Fruit fly (Drosophila melanogaster) whole organism, adult: ENCODE measurements around the gene CG13933.

Experiments
- CG11617 ChIP-seq: fragments of 200-800 bp; sonication (Bioruptor generic); optimal IDR thresholded peaks from 2 replicates; lab custom pipeline; 2017; ENCODE audit warnings: mild to moderate bottlenecking, missing biosample characterization, missing genetic modification reagents, missing genetic modification characterization
- CG12768 ChIP-seq: fragments of 200-800 bp; sonication (Bioruptor generic); optimal IDR thresholded peaks from 2 replicates; lab custom pipeline; 2017; ENCODE audit warnings: missing biosample characterization, missing genetic modification characterization, mild to moderate bottlenecking, moderate library complexity, missing genetic modification reagents
- CG14711 ChIP-seq: fragments of 200-800 bp; sonication (Bioruptor generic); optimal IDR thresholded peaks from 2 replicates; lab custom pipeline; 2018; ENCODE audit warnings: missing biosample characterization, mild to moderate bottlenecking, missing genetic modification characterization, moderate library complexity
- CG1620 ChIP-seq: fragments of 200-800 bp; sonication (Bioruptor generic); optimal IDR thresholded peaks from 2 replicates; lab custom pipeline; 2016; ENCODE audit warnings: missing biosample characterization, missing genetic modification characterization
- CG33017 ChIP-seq: fragments of 200-800 bp; sonication (Bioruptor generic); optimal IDR thresholded peaks from 2 replicates; lab custom pipeline; 2018; ENCODE audit warnings: missing biosample characterization, mild to moderate bottlenecking, missing genetic modification characterization, moderate library complexity
- CG5204 ChIP-seq: fragments of 200-800 bp; sonication (Bioruptor generic); optimal IDR thresholded peaks from 2 replicates; lab custom pipeline; 2016; ENCODE audit warnings: missing biosample characterization, missing genetic modification characterization
- CG7045 ChIP-seq: fragments of 200-800 bp; sonication (Bioruptor generic); optimal IDR thresholded peaks from 2 replicates; lab custom pipeline; 2017; ENCODE audit warnings: missing biosample characterization, mild to moderate bottlenecking, missing genetic modification characterization
- CG7101 ChIP-seq: fragments of 200-800 bp; sonication (Bioruptor generic); optimal IDR thresholded peaks from 2 replicates; lab custom pipeline; 2018; ENCODE audit warnings: missing biosample characterization, mild to moderate bottlenecking, missing genetic modification characterization, moderate library complexity
- Clk ChIP-seq: fragments of 200-800 bp; sonication (Bioruptor generic); optimal IDR thresholded peaks from 2 replicates; lab custom pipeline; 2017; ENCODE audit warnings: missing biosample characterization, missing genetic modification characterization
- Crg-1 ChIP-seq: fragments of 200-800 bp; sonication (Bioruptor generic); optimal IDR thresholded peaks from 2 replicates; lab custom pipeline; 2016; ENCODE audit warnings: missing biosample characterization, missing genetic modification characterization
- Hr96 ChIP-seq: fragments of 200-800 bp; sonication (Bioruptor generic); optimal IDR thresholded peaks from 2 replicates; lab custom pipeline; 2016; ENCODE audit warnings: missing biosample characterization, missing genetic modification characterization
- Mnt ChIP-seq: fragments of 200-800 bp; sonication (Bioruptor generic); optimal IDR thresholded peaks from 2 replicates; lab custom pipeline; 2016; ENCODE audit warnings: missing biosample characterization, mild to moderate bottlenecking, missing genetic modification characterization
- bab1 ChIP-seq: fragments of 200-800 bp; sonication (Bioruptor generic); optimal IDR thresholded peaks from 3 replicates; lab custom pipeline; 2019; ENCODE audit warnings: missing biosample characterization, mild to moderate bottlenecking, missing genetic modification characterization, moderate library complexity
- cic ChIP-seq: fragments of 200-800 bp; sonication (Bioruptor generic); optimal IDR thresholded peaks from 2 replicates; lab custom pipeline; 2017; ENCODE audit warnings: missing biosample characterization, mild to moderate bottlenecking, missing genetic modification characterization, moderate library complexity
- cnc ChIP-seq, 2 experiments: fragments of >200 bp; optimal IDR thresholded peaks; 2 replicates each; lab custom pipeline; 2017
- kay ChIP-seq: fragments of 200-800 bp; sonication (Bioruptor generic); peaks from one replicate; lab custom pipeline; 2016; ENCODE audit warnings: missing biosample characterization, missing genetic modification characterization, borderline replicate concordance
- ovo ChIP-seq: fragments of 200-800 bp; sonication (Bioruptor generic); optimal IDR thresholded peaks from 2 replicates; lab custom pipeline; 2016; ENCODE audit warnings: missing biosample characterization, missing genetic modification characterization
- pad ChIP-seq: fragments of 200-800 bp; sonication (Bioruptor generic); optimal IDR thresholded peaks from 3 replicates; lab custom pipeline; 2017; ENCODE audit warnings: missing biosample characterization, missing genetic modification characterization, mild to moderate bottlenecking, moderate library complexity, missing genetic modification reagents
- tj ChIP-seq: fragments of 200-800 bp; sonication (Bioruptor generic); optimal IDR thresholded peaks from 3 replicates; lab custom pipeline; 2017; ENCODE audit warnings: missing biosample characterization, mild to moderate bottlenecking, missing genetic modification characterization, moderate library complexity
- toe ChIP-seq: fragments of 200-800 bp; sonication (Bioruptor generic); optimal IDR thresholded peaks from 2 replicates; lab custom pipeline; 2016; ENCODE audit warnings: missing biosample characterization, missing genetic modification characterization

The CG13933 gene

dm6 chr3L:1794164-1794942, 19.4 kb upstream of the CG13933 start:
- TF ChIP-seq kay (GFP tag; lab: Kevin White, UChicago) (no peak), toe (GFP tag; lab: Kevin White, UChicago) (no peak), CG14711 (tag; lab: Kevin White, UChicago) (no peak), CG7045 (GFP tag; lab: Kevin White, UChicago) (peak; percentile 10), bab1 (GFP tag; lab: Kevin White, UChicago) (peak; percentile 48), CG33017 (peak; percentile 22), cic (GFP tag; lab: Kevin White, UChicago) (peak; percentile 76), pad (GFP tag; lab: Kevin White, UChicago) (peak; percentile 89), tj (GFP tag; lab: Kevin White, UChicago) (no peak), cnc (optimal IDR thresholded peaks at IDR 0.05; lab: Kevin White, UChicago) (no peak), Clk (GFP tag; lab: Kevin White, UChicago) (no peak), Mnt (GFP tag; lab: Kevin White, UChicago) (peak; percentile 56), CG11617 (GFP tag; lab: Kevin White, UChicago) (peak; percentile 34), CG7101 (tag; lab: Kevin White, UChicago) (peak; percentile 61), CG5204 (no peak), CG12768 (GFP tag; lab: Kevin White, UChicago) (peak; percentile 55), ovo (GFP tag; lab: Kevin White, UChicago) (peak; percentile 81), Crg-1 (peak; percentile 44), Hr96 (GFP tag; lab: Kevin White, UChicago) (no peak), CG1620 (GFP tag; lab: Kevin White, UChicago) (no peak)

- TF ChIP-seq CG1620 (GFP tag; lab: Kevin White, UChicago) (no peak), cic (GFP tag; lab: Kevin White, UChicago) (peak; percentile 70), pad (GFP tag; lab: Kevin White, UChicago) (no peak), cnc (optimal IDR thresholded peaks at IDR 0.05; lab: Kevin White, UChicago) (no peak), Hr96 (GFP tag; lab: Kevin White, UChicago) (no peak)
Measured at dm6 chr3L:1789339-1789738, 14.4 kb upstream of the CG13933 start.

DNA sequence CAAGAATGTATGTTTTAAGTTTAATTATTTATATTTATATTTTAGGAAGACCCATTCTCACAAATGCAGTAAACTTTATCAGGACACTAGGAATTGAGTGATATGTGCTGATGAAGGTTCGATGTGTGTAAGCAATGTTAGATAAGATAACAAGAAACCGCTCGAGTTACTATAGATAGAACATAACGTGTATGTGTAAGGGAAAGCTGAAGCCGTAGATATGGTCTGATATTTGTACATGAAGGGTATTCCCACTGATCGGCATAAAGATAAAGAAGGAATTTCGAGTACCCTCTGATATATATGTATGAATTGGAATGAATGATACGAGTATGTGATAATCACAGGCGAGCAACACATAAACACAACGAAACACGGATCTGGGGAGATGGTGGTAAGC, 9.1 kb upstream of the CG13933 start:
- TF ChIP-seq cic (GFP tag; lab: Kevin White, UChicago) (peak; percentile 18), CG5204 (no peak)

DNA sequence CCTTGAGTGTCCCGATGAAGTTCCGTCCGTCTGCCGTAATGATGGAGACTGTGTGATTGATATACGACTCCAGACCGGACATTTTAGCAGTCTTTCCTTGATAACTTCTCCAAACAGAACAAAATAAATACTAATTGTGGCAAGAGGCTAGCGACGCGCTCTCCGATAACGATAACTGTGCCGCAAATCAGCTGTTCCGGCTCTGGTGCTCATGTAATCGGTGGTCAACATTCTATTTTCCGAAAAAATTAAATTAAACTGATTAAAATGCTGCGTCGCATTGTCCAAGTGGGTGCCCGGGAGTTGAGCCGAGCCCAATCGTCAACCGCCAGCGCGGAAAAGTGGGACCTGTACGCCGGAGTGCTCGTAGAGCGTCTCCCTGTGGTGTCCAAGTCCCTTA, 2.3 kb upstream of the CG13933 start, which contains the start of the genes CG2021 and mRpL46:
CG2021 (minus strand) TSS at position 163 of the 400 bp plus-strand sequence.
mRpL46 (plus strand) TSS at position 191 of the 400 bp plus-strand sequence.
- no peak for TF ChIP-seq bab1 (GFP tag; lab: Kevin White, UChicago)
- no peak for TF ChIP-seq Mnt (GFP tag; lab: Kevin White, UChicago)
- TF ChIP-seq CG7101 (tag; lab: Kevin White, UChicago), result no peak
- no peak for TF ChIP-seq pad (GFP tag; lab: Kevin White, UChicago)
- no peak for TF ChIP-seq CG7045 (GFP tag; lab: Kevin White, UChicago)
- TF ChIP-seq Clk (GFP tag; lab: Kevin White, UChicago), result no peak
- TF ChIP-seq CG11617 (GFP tag; lab: Kevin White, UChicago), result no peak
- TF ChIP-seq cnc (optimal IDR thresholded peaks at IDR 0.05; lab: Kevin White, UChicago), result no peak
- no peak for TF ChIP-seq CG12768 (GFP tag; lab: Kevin White, UChicago)
- TF ChIP-seq CG14711 (tag; lab: Kevin White, UChicago), result no peak
- TF ChIP-seq Crg-1, result no peak
- no peak for TF ChIP-seq toe (GFP tag; lab: Kevin White, UChicago)
- no peak for TF ChIP-seq ovo (GFP tag; lab: Kevin White, UChicago)
- TF ChIP-seq CG5204, result no peak
- no peak for TF ChIP-seq CG33017

DNA sequence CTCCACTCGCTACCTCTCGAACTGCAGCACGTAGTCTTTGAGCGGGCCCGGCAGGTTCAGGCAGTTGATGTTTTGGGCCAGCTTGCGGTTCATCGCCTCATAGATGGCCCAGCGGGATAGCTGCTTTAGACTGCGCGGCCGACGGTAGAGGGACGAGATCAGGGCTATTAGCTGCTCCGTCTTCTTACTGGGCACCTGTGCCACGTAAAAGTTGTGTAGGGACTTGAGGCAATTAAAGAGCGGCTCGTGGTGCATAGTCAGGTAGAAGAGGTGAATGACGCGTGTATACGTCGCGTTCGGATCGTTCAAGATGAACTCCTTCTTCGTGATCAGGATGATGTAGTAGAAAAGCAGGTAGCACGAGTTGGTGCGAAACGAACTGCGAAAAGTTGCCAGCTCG, 2.4 kb downstream of the CG13933 start:
- TF ChIP-seq Mnt (GFP tag; lab: Kevin White, UChicago) (no peak), CG1620 (GFP tag; lab: Kevin White, UChicago) (no peak), bab1 (GFP tag; lab: Kevin White, UChicago) (no peak), CG33017 (no peak), CG14711 (tag; lab: Kevin White, UChicago) (no peak), CG11617 (GFP tag; lab: Kevin White, UChicago) (no peak), kay (GFP tag; lab: Kevin White, UChicago) (no peak), cnc (optimal IDR thresholded peaks at IDR 0.05; lab: Kevin White, UChicago) (no peak), cic (GFP tag; lab: Kevin White, UChicago) (no peak), toe (GFP tag; lab: Kevin White, UChicago) (no peak), ovo (GFP tag; lab: Kevin White, UChicago) (no peak), Clk (GFP tag; lab: Kevin White, UChicago) (no peak), CG12768 (GFP tag; lab: Kevin White, UChicago) (no peak), pad (GFP tag; lab: Kevin White, UChicago) (no peak), Crg-1 (no peak), CG5204 (no peak), tj (GFP tag; lab: Kevin White, UChicago) (no peak)

dm6 chr3L:1771658-1772057, 3.3 kb downstream of the CG13933 start, which contains the start of gene Dhc62B:
Gene Dhc62B, minus strand, starts transcription at chr3L:1771758.
- TF ChIP-seq CG12768 (GFP tag; lab: Kevin White, UChicago) (no peak), CG33017 (no peak), Hr96 (GFP tag; lab: Kevin White, UChicago) (no peak), CG1620 (GFP tag; lab: Kevin White, UChicago) (no peak)
